Fruit fly (Drosophila melanogaster) S2 (cell line): Measurements from ENCODE around the gene CG1440.

ENCODE experiments used
- CG8478 ChIP-seq: fragments of >200 bp; optimal IDR thresholded peaks from 2 replicates; lab custom pipeline; 2018
- CTCF ChIP-seq, 2 experiments: fragments of >200 bp; optimal IDR thresholded peaks; 2 replicates each; lab custom pipeline; 2018

dm6 chrX:8436656-8437284 is at the start of gene CG1440:
- TF ChIP-seq CG8478 (lab: Kevin White, UChicago) (no peak), CTCF (optimal IDR thresholded peaks at IDR 0.05; lab: Kevin White, UChicago) (no peak)
